Comparison of ENCODE assay signal across 6 worm cellular contexts in genomic region chrV:9382538-9383328, ce11.
TF ChIP-seq lines count a peak whose summit lies in the region.

No protein-coding gene starts in this region.

TF ChIP-seq in whole organism, L1 larva, 84 proteins besides CTCF, POLR2A, EP300 and RAD21:
- TF ChIP-seq lin-35 (GFP tag; optimal IDR thresholded peaks at IDR 0.05; lab: Kevin White, UChicago) (peak in 1 of 2 experiments; percentile 7), C16A3.4 (tag; optimal IDR thresholded peaks at IDR 0.05; lab: Kevin White, UChicago) (no peak), efl-1 (optimal IDR thresholded peaks at IDR 0.05; lab: Kevin White, UChicago) (peak in 1 of 2 experiments; percentile 19), efl-1 (GFP tag; optimal IDR thresholded peaks at IDR 0.05 in 1 of 2; lab: Kevin White, UChicago) (peak in 1 of 2 experiments; percentile 67), dpl-1 (GFP tag; optimal IDR thresholded peaks at IDR 0.05; lab: Kevin White, UChicago) (peak in 2 of 3 experiments; percentile 4 to 15)
TF ChIP-seq in whole organism, L1 larva: peak in this region for 3.

TF ChIP-seq in whole organism, L2 larva, 48 proteins besides CTCF, POLR2A, EP300 and RAD21:
- TF ChIP-seq nhr-11 (tag; optimal IDR thresholded peaks at IDR 0.05; lab: Kevin White, UChicago), result no peak
- TF ChIP-seq lin-11 (tag; optimal IDR thresholded peaks at IDR 0.05; lab: Kevin White, UChicago), result no peak
- TF ChIP-seq ceh-16 (tag; optimal IDR thresholded peaks at IDR 0.05; lab: Kevin White, UChicago), result no peak
- TF ChIP-seq elt-3 (tag; optimal IDR thresholded peaks at IDR 0.05; lab: Kevin White, UChicago), result no peak
- TF ChIP-seq lin-39 (tag; optimal IDR thresholded peaks at IDR 0.05; lab: Kevin White, UChicago), result no peak
- TF ChIP-seq crh-2 (tag; optimal IDR thresholded peaks at IDR 0.05; lab: Kevin White, UChicago), result peak; percentile 10
- TF ChIP-seq sma-9 (GFP tag; optimal IDR thresholded peaks at IDR 0.05; lab: Kevin White, UChicago), result no peak
- TF ChIP-seq sma-9 (tag; optimal IDR thresholded peaks at IDR 0.05; lab: Kevin White, UChicago), result no peak
- TF ChIP-seq blmp-1 (tag; optimal IDR thresholded peaks at IDR 0.05; lab: Kevin White, UChicago; ENCODE audit: insufficient read depth), result no peak
- TF ChIP-seq egl-27 (tag; optimal IDR thresholded peaks at IDR 0.05; lab: Kevin White, UChicago), result no peak
- TF ChIP-seq nhr-237 (tag; optimal IDR thresholded peaks at IDR 0.05; lab: Kevin White, UChicago), result no peak
- TF ChIP-seq fos-1 (tag; optimal IDR thresholded peaks at IDR 0.05; lab: Kevin White, UChicago), result peak; percentile 76

TF ChIP-seq in whole organism, L3 larva, 47 proteins besides CTCF, POLR2A, EP300 and RAD21:
- TF ChIP-seq ama-1 (optimal IDR thresholded peaks at IDR 0.05; lab: Kevin White, UChicago) (no peak), elt-2 (tag; optimal IDR thresholded peaks at IDR 0.05; lab: Kevin White, UChicago) (peak; percentile 43), nhr-237 (tag; optimal IDR thresholded peaks at IDR 0.05; lab: Kevin White, UChicago) (no peak), egl-27 (tag; optimal IDR thresholded peaks at IDR 0.05; lab: Kevin White, UChicago) (no peak), ztf-4 (tag; optimal IDR thresholded peaks at IDR 0.05; lab: Kevin White, UChicago) (no peak), hmg-11 (tag; optimal IDR thresholded peaks at IDR 0.05; lab: Kevin White, UChicago) (no peak), egl-5 (tag; optimal IDR thresholded peaks at IDR 0.05; lab: Kevin White, UChicago) (no peak), pha-4 (tag; optimal IDR thresholded peaks at IDR 0.05; lab: Kevin White, UChicago) (peak; percentile 55), mml-1 (tag; optimal IDR thresholded peaks at IDR 0.05; lab: Kevin White, UChicago) (no peak), elt-1 (tag; optimal IDR thresholded peaks at IDR 0.05; lab: Kevin White, UChicago) (no peak), ceh-9 (tag; optimal IDR thresholded peaks at IDR 0.05; lab: Kevin White, UChicago) (no peak), nhr-25 (tag; optimal IDR thresholded peaks at IDR 0.05; lab: Kevin White, UChicago) (no peak), nhr-11 (tag; optimal IDR thresholded peaks at IDR 0.05; lab: Kevin White, UChicago) (no peak), unc-39 (tag; optimal IDR thresholded peaks at IDR 0.05; lab: Kevin White, UChicago) (no peak), nhr-77 (tag; optimal IDR thresholded peaks at IDR 0.05; lab: Kevin White, UChicago) (no peak), ztf-11 (tag; optimal IDR thresholded peaks at IDR 0.05; lab: Kevin White, UChicago) (no peak)

TF ChIP-seq in whole organism, L4 larva, 104 proteins besides CTCF, POLR2A, EP300 and RAD21 (continues in another document):
- TF ChIP-seq sdz-12 (GFP tag; optimal IDR thresholded peaks at IDR 0.05; lab: Kevin White, UChicago) (no peak), unc-39 (tag; optimal IDR thresholded peaks at IDR 0.05; lab: Kevin White, UChicago) (no peak), lin-29 (GFP tag; IDR thresholded peaks at IDR 0.05; lab: Robert Waterston, UW) (no peak), egl-27 (tag; optimal IDR thresholded peaks at IDR 0.05; lab: Kevin White, UChicago) (no peak), dmd-6 (GFP tag; IDR thresholded peaks at IDR 0.05; lab: Robert Waterston, UW) (0 out of 2 replicates have a peak, but pooled peaks have one; percentile 20), zip-11 (GFP tag; IDR thresholded peaks at IDR 0.05; lab: Robert Waterston, UW) (no peak), nhr-28 (tag; optimal IDR thresholded peaks at IDR 0.05; lab: Kevin White, UChicago) (peak; percentile 8), ztf-7 (tag; optimal IDR thresholded peaks at IDR 0.05; lab: Kevin White, UChicago) (no peak), dmd-9 (GFP tag; IDR thresholded peaks at IDR 0.05; lab: Robert Waterston, UW) (no peak), spr-1 (tag; optimal IDR thresholded peaks at IDR 0.05; lab: Kevin White, UChicago) (no peak), dpl-1 (GFP tag; optimal IDR thresholded peaks at IDR 0.05; lab: Kevin White, UChicago) (peak; percentile 4), ceh-62 (tag; optimal IDR thresholded peaks at IDR 0.05; lab: Kevin White, UChicago) (no peak), F37D6.2 (tag; optimal IDR thresholded peaks at IDR 0.05; lab: Kevin White, UChicago) (no peak), Y105C5A.15 (GFP tag; IDR thresholded peaks at IDR 0.05; lab: Robert Waterston, UW) (no peak), unc-130 (GFP tag; optimal IDR thresholded peaks at IDR 0.05; lab: Kevin White, UChicago) (peak; percentile 68), daf-16 (GFP tag; optimal IDR thresholded peaks at IDR 0.05; lab: Kevin White, UChicago) (no peak), daf-16 (tag; optimal IDR thresholded peaks at IDR 0.05; lab: Kevin White, UChicago) (peak; percentile 60), jun-1 (tag; optimal IDR thresholded peaks at IDR 0.05; lab: Kevin White, UChicago) (no peak), nhr-10 (tag; optimal IDR thresholded peaks at IDR 0.05; lab: Kevin White, UChicago) (no peak), mdt-29 (GFP tag; IDR thresholded peaks at IDR 0.05; lab: Robert Waterston, UW) (peak; percentile 47; the same call in 1 of the 2 replicates), mep-1 (tag; optimal IDR thresholded peaks at IDR 0.05; lab: Kevin White, UChicago) (no peak), hif-1 (tag; optimal IDR thresholded peaks at IDR 0.05; lab: Kevin White, UChicago) (no peak)

TF ChIP-seq in whole organism, midembryonic, 9 proteins besides CTCF, POLR2A, EP300 and RAD21:
- no peak for TF ChIP-seq ztf-23 (GFP tag; IDR thresholded peaks at IDR 0.05; lab: Robert Waterston, UW)
- peak; percentile 49; the same call in 1 of the 2 replicates for TF ChIP-seq T22C8.4 (GFP tag; IDR thresholded peaks at IDR 0.05; lab: Robert Waterston, UW)
TF ChIP-seq in whole organism, midembryonic: peak in this region for 1.

TF ChIP-seq in whole organism, young adult, 124 proteins besides CTCF, POLR2A, EP300 and RAD21 (continues in another document):
- TF ChIP-seq snpc-1.1 (tag; optimal IDR thresholded peaks at IDR 0.05; lab: Kevin White, UChicago; ENCODE audit: insufficient read depth) (peak; percentile 63), attf-6 (GFP tag; IDR thresholded peaks at IDR 0.05; lab: Robert Waterston, UW) (peak; percentile 78), ztf-28 (GFP tag; IDR thresholded peaks at IDR 0.05; lab: Robert Waterston, UW) (0 out of 2 replicates have a peak, but pooled peaks have one; percentile 80), rpc-1 (optimal IDR thresholded peaks at IDR 0.05; lab: Kevin White, UChicago) (no peak), rpc-1 (tag; optimal IDR thresholded peaks at IDR 0.05; lab: Kevin White, UChicago) (peak; percentile 5), B0019.2 (GFP tag; conservative IDR thresholded peaks at IDR 0.05; lab: Robert Waterston, UW) (peak; percentile 83), ceh-91 (GFP tag; IDR thresholded peaks at IDR 0.05; lab: Robert Waterston, UW) (peak; percentile 95), rcor-1 (GFP tag; IDR thresholded peaks at IDR 0.05; lab: Robert Waterston, UW) (peak; percentile 90), efl-1 (GFP tag; optimal IDR thresholded peaks at IDR 0.05; lab: Kevin White, UChicago) (peak; percentile 99), lir-1 (GFP tag; conservative IDR thresholded peaks at IDR 0.05; lab: Robert Waterston, UW) (peak; percentile 42; the same call in 1 of the 2 replicates), athp-1 (tag; optimal IDR thresholded peaks at IDR 0.05; lab: Kevin White, UChicago) (peak; percentile 50), aptf-2 (GFP tag; conservative IDR thresholded peaks at IDR 0.05; lab: Robert Waterston, UW) (no peak), dox-1 (GFP tag; IDR thresholded peaks at IDR 0.05; lab: Robert Waterston, UW) (peak; percentile 94), Y79H2A.3 (GFP tag; conservative IDR thresholded peaks at IDR 0.05; lab: Robert Waterston, UW) (0 out of 2 replicates have a peak, but pooled peaks have one; percentile 55), dpl-1 (GFP tag; optimal IDR thresholded peaks at IDR 0.05; lab: Kevin White, UChicago) (peak; percentile 98), lin-54 (GFP tag; optimal IDR thresholded peaks at IDR 0.05; lab: Kevin White, UChicago) (peak; percentile 93), fkh-3 (tag; optimal IDR thresholded peaks at IDR 0.05; lab: Kevin White, UChicago) (no peak), aptf-3 (GFP tag; IDR thresholded peaks at IDR 0.05; lab: Robert Waterston, UW) (0 out of 2 replicates have a peak, but pooled peaks have one; percentile 75), ztf-18 (tag; optimal IDR thresholded peaks at IDR 0.05; lab: Kevin White, UChicago) (peak; percentile 97), tlf-1 (GFP tag; optimal IDR thresholded peaks at IDR 0.05; lab: Kevin White, UChicago) (peak; percentile 83), hsf-1 (GFP tag; IDR thresholded peaks at IDR 0.05; lab: Robert Waterston, UW) (peak; percentile 89), pha-4 (tag; optimal IDR thresholded peaks at IDR 0.05; lab: Kevin White, UChicago) (no peak), madf-3 (GFP tag; IDR thresholded peaks at IDR 0.05; lab: Robert Waterston, UW) (peak; percentile 92), lsy-27 (tag; optimal IDR thresholded peaks at IDR 0.05; lab: Kevin White, UChicago; ENCODE audit: borderline replicate concordance, insufficient read depth) (no peak), F49E8.2 (tag; optimal IDR thresholded peaks at IDR 0.05; lab: Kevin White, UChicago; ENCODE audit: insufficient read depth) (peak; percentile 82), dpff-1 (tag; optimal IDR thresholded peaks at IDR 0.05; lab: Kevin White, UChicago) (no peak), him-1 (tag; optimal IDR thresholded peaks at IDR 0.05; lab: Kevin White, UChicago) (peak; percentile 64), nhr-27 (tag; optimal IDR thresholded peaks at IDR 0.05; lab: Kevin White, UChicago) (no peak), Y95B8A.8 (GFP tag; IDR thresholded peaks at IDR 0.05; lab: Robert Waterston, UW) (peak; percentile 91; the same call in 1 of the 2 replicates), attf-3 (GFP tag; conservative IDR thresholded peaks at IDR 0.05; lab: Robert Waterston, UW) (peak; percentile 63), hmg-1.2 (GFP tag; IDR thresholded peaks at IDR 0.05; lab: Robert Waterston, UW) (peak; percentile 67; the same call in 1 of the 2 replicates), nhr-120 (GFP tag; IDR thresholded peaks at IDR 0.05; lab: Robert Waterston, UW) (no peak), sea-2 (GFP tag; IDR thresholded peaks at IDR 0.05; lab: Robert Waterston, UW) (no peak), madf-8 (GFP tag; conservative IDR thresholded peaks at IDR 0.05; lab: Robert Waterston, UW) (peak; percentile 100), let-526 (GFP tag; IDR thresholded peaks at IDR 0.05; lab: Robert Waterston, UW) (no peak), bed-1 (GFP tag; IDR thresholded peaks at IDR 0.05; lab: Robert Waterston, UW) (no peak), let-607 (tag; optimal IDR thresholded peaks at IDR 0.05; lab: Kevin White, UChicago) (no peak), madf-10 (tag; optimal IDR thresholded peaks at IDR 0.05; lab: Kevin White, UChicago) (no peak), lin-35 (GFP tag; optimal IDR thresholded peaks at IDR 0.05; lab: Kevin White, UChicago) (peak in 2 of 3 experiments; percentile 16 to 77), repo-1 (tag; optimal IDR thresholded peaks at IDR 0.05; lab: Kevin White, UChicago) (no peak), lin-40 (tag; optimal IDR thresholded peaks at IDR 0.05; lab: Kevin White, UChicago) (no peak)
